Worm (Caenorhabditis elegans) whole organism, L4 larva: ENCODE results near the gene unc-39.

Experiments used
- Y48G9A.11 ChIP-seq: fragments of 200-800 bp; sonication (Bioruptor generic); IDR thresholded peaks from 2 replicates; pipeline ENCODE4 v1.3.6; 2022; ENCODE audit warnings: missing genetic modification reagents, missing genetic modification characterization, missing compliant biosample characterization
- ama-1 ChIP-seq: fragments of 150-350 bp; optimal IDR thresholded peaks from 2 replicates; lab custom pipeline; 2014; ENCODE audit warnings: inconsistent platforms, mixed read lengths
- dpl-1 ChIP-seq: fragments of 150-350 bp; optimal IDR thresholded peaks from 2 replicates; lab custom pipeline; 2014; ENCODE audit warnings: missing biosample characterization, missing genetic modification reagents, missing genetic modification characterization
- hif-1 ChIP-seq, 2 experiments: sonication (generic microtip); optimal IDR thresholded peaks; 2 replicates each; lab custom pipeline; 2016 to 2017; ENCODE audit warnings: missing compliant biosample characterization in 2 of 2, missing genetic modification characterization in 2 of 2, missing genetic modification reagents in 2 of 2, missing genotype in 2 of 2, mild to moderate bottlenecking in 1 of 2
- nhr-10 ChIP-seq: fragments of 150-350 bp; optimal IDR thresholded peaks from 2 replicates; lab custom pipeline; 2014; ENCODE audit warnings: missing biosample characterization, missing genetic modification characterization
- nhr-102 ChIP-seq: sonication (generic microtip); optimal IDR thresholded peaks from 2 replicates; lab custom pipeline; 2016; ENCODE audit warnings: mild to moderate bottlenecking, missing genetic modification characterization, moderate library complexity, missing compliant biosample characterization
- nhr-28 ChIP-seq: fragments of 150-350 bp; optimal IDR thresholded peaks from 2 replicates; lab custom pipeline; 2014; ENCODE audit warnings: missing biosample characterization, missing genetic modification characterization
- sdz-12 ChIP-seq: fragments of 200-800 bp; sonication (Bioruptor generic); optimal IDR thresholded peaks from 2 replicates; lab custom pipeline; 2018; ENCODE audit warnings: mild to moderate bottlenecking, missing genetic modification characterization, missing compliant biosample characterization

DNA sequence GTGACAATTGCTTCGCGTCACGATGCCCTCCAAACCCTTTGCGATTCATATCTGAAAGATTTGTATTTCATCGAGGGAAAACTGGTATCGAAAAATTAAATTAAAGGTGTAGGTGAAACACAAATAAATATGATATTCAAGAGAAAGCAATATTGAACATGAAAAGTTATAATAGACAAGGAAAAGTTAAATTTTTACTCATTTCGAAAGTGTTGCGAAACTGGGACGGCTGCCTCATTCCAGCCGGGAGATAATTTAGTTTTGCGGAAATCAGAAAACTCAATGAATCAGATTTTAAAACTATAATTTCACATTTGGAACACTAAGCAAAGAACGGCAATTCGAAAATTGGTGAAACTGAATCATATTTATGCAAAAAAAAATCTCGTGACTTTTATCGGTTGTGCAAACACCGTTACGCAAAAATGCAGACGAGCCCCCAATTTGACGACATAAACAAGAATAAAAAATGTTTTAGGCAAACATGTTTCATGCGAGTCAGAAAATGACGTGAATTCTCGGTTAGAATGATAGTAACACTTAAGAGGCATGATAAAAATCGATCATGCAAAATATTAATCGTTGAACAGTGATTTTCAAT is 42.2 kb downstream of the unc-39 start, which contains the start of the genes nxf-1 and C15H11.11:
- TF ChIP-seq nhr-28 (peak; percentile 50), hif-1 (tag; optimal IDR thresholded peaks at IDR 0.05; lab: Kevin White, UChicago) (peak in 1 of 2 experiments; percentile 49), sdz-12 (GFP tag; lab: Kevin White, UChicago) (no peak), dpl-1 (GFP tag; lab: Kevin White, UChicago) (peak; percentile 68), ama-1 (lab: Kevin White, UChicago) (peak; percentile 49), Y48G9A.11 (no peak), nhr-10 (no peak), nhr-102 (peak; percentile 72)
